Worm (Caenorhabditis elegans) whole organism, L2 larva: ENCODE results near the gene D1046.4.

Experiments
- F13H6.1 ChIP-seq: sonication (generic microtip); optimal IDR thresholded peaks from 2 replicates; lab custom pipeline; 2016; ENCODE audit warnings: missing genetic modification characterization, missing compliant biosample characterization
- aly-2 ChIP-seq: fragments of 150-350 bp; optimal IDR thresholded peaks from 2 replicates; lab custom pipeline; 2014; ENCODE audit warnings: missing biosample characterization, missing genetic modification characterization
- ama-1 ChIP-seq: fragments of 150-350 bp; optimal IDR thresholded peaks from 2 replicates; lab custom pipeline; 2018; ENCODE audit warnings: inconsistent platforms
- elt-1 ChIP-seq: fragments of 150-350 bp; optimal IDR thresholded peaks from 2 replicates; lab custom pipeline; 2014; ENCODE audit warnings: missing biosample characterization, missing genetic modification characterization
- gmeb-1 ChIP-seq: fragments of 150-350 bp; optimal IDR thresholded peaks from 2 replicates; lab custom pipeline; 2014; ENCODE audit warnings: missing biosample characterization, missing genetic modification characterization
- lin-13 ChIP-seq: fragments of 150-350 bp; optimal IDR thresholded peaks from 2 replicates; lab custom pipeline; 2014; ENCODE audit warnings: missing biosample characterization, missing genetic modification reagents, missing genetic modification characterization
- lin-39 ChIP-seq: fragments of 150-350 bp; optimal IDR thresholded peaks from 2 replicates; lab custom pipeline; 2014; ENCODE audit warnings: missing biosample characterization, missing genetic modification reagents, missing genetic modification characterization
- mdl-1 ChIP-seq, 2 experiments: fragments of 150-350 bp in 1 of 2; sonication (generic microtip) in 1 of 2; optimal IDR thresholded peaks; 2 replicates each; lab custom pipeline; 2017; ENCODE audit warnings: missing biosample characterization in 2 of 2, missing genetic modification characterization in 2 of 2
- nhr-21 ChIP-seq: fragments of 150-350 bp; optimal IDR thresholded peaks from 2 replicates; lab custom pipeline; 2014; ENCODE audit warnings: missing biosample characterization, missing genetic modification characterization
- nhr-25 ChIP-seq: fragments of 150-350 bp; sonication (generic microtip); optimal IDR thresholded peaks from 3 replicates; lab custom pipeline; 2014; ENCODE audit warnings: missing biosample characterization, missing genetic modification characterization
- unc-62 ChIP-seq: fragments of 150-350 bp; optimal IDR thresholded peaks from 2 replicates; lab custom pipeline; 2014; ENCODE audit warnings: missing biosample characterization, missing genetic modification reagents, missing genetic modification characterization

DNA sequence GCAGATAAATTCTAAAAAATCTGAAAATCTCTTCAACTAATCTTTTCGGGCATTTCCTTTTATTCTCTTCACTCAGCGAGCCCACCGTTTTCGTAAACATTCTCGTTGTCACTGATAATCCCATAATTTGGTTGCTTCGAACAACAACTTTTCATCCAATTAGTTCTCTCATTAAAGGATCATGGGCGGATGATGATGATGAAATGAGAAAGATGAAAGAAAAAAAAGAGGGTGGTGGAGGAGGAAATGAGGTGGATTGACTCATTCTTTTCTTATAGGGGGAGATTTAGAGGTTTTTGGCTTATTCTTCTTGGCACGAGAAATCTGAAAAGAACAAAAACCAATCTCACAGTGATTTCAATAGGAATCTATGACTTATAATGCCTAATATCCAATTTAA, 12.5 kb upstream of the D1046.4 start:
- TF ChIP-seq lin-13 (GFP tag; lab: Kevin White, UChicago) (no peak), nhr-21 (tag; lab: Kevin White, UChicago) (no peak), mdl-1 (tag; optimal IDR thresholded peaks at IDR 0.05; lab: Kevin White, UChicago) (no peak), ama-1 (lab: Kevin White, UChicago) (no peak), gmeb-1 (tag; lab: Kevin White, UChicago) (no peak), lin-39 (tag; lab: Kevin White, UChicago) (no peak), elt-1 (tag; lab: Kevin White, UChicago) (no peak), F13H6.1 (tag; lab: Kevin White, UChicago) (no peak), unc-62 (no peak), aly-2 (tag; lab: Kevin White, UChicago) (no peak), nhr-25 (no peak)
